Worm (Caenorhabditis elegans): ENCODE measurements around the gene skr-21.

DNA sequence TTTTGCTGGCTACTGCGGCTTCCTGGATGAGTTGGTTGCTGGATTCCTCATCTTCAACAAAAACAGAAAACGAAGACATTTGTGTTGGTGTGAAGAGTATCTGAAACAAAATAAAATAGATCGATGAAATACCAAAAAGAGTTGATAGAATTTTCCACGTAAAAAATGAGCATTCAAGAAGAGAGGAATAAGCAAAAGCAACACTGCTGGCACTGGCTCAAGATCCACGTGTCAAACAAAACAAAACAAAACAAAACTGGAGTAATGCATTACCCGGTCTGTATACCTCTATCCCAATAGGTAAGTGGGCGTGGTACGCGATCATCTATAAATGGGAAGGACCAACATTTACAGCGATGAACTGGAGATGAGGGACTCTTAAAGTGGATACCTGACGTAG is 8.4 kb upstream of the skr-21 start, which contains the start of gene K08H2.2:
- no peak for TF ChIP-seq unc-62 (GFP tag; optimal IDR thresholded peaks at IDR 0.05)
- TF ChIP-seq ztf-11 (tag; optimal IDR thresholded peaks at IDR 0.05), result no peak
- TF ChIP-seq nhr-12 (tag; optimal IDR thresholded peaks at IDR 0.05), result no peak
- TF ChIP-seq nhr-237 (tag; optimal IDR thresholded peaks at IDR 0.05), result no peak
